Worm (Caenorhabditis elegans) whole organism, young adult: ENCODE results near the gene F25F2.1.

ENCODE experiments used
- B0261.1 ChIP-seq: sonication (generic microtip); optimal IDR thresholded peaks from 2 replicates; lab custom pipeline; 2016; ENCODE audit warnings: mild to moderate bottlenecking, missing genetic modification characterization, moderate library complexity, missing compliant biosample characterization
- C06A6.2 ChIP-seq: fragments of 200-800 bp; sonication (Bioruptor generic); conservative IDR thresholded peaks from 2 replicates; pipeline ENCODE4 v1.3.6; 2022; ENCODE audit warnings: missing genetic modification characterization, missing compliant biosample characterization
- F22D6.2 ChIP-seq: sonication (generic microtip); optimal IDR thresholded peaks from 2 replicates; lab custom pipeline; 2016; ENCODE audit warnings: mild to moderate bottlenecking, missing genetic modification characterization, missing compliant biosample characterization
- F23B12.7 ChIP-seq: sonication (generic microtip); optimal IDR thresholded peaks from 2 replicates; lab custom pipeline; 2017; ENCODE audit warnings: missing genetic modification characterization, mild to moderate bottlenecking, missing compliant biosample characterization, antibody characterized with exemption, moderate library complexity; ENCODE audit not compliant: insufficient read depth
- F33H1.4 ChIP-seq: fragments of 200-800 bp; sonication (Bioruptor generic); IDR thresholded peaks from 2 replicates; pipeline ENCODE4 v1.3.6; 2022; ENCODE audit warnings: missing genetic modification reagents, missing genetic modification characterization, missing compliant biosample characterization
- F37B4.10 ChIP-seq: fragments of 200-800 bp; sonication (Bioruptor generic); IDR thresholded peaks from 2 replicates; pipeline ENCODE4 v1.3.6; 2022; ENCODE audit warnings: missing genetic modification characterization, missing compliant biosample characterization
- F49E8.2 ChIP-seq: sonication (generic microtip); optimal IDR thresholded peaks from 3 replicates; lab custom pipeline; 2017; ENCODE audit warnings: missing genetic modification characterization, mild to moderate bottlenecking, missing compliant biosample characterization, antibody characterized with exemption, moderate library complexity; ENCODE audit not compliant: insufficient read depth
- F55B11.4 ChIP-seq: sonication (generic microtip); optimal IDR thresholded peaks from 2 replicates; lab custom pipeline; 2016; ENCODE audit warnings: missing compliant biosample characterization, missing genetic modification characterization, borderline replicate concordance; ENCODE audit not compliant: insufficient read depth
- K12H6.12 ChIP-seq: fragments of 200-800 bp; sonication (Bioruptor generic); optimal IDR thresholded peaks from 2 replicates; lab custom pipeline; 2018; ENCODE audit warnings: mild to moderate bottlenecking, missing genetic modification characterization, missing compliant biosample characterization
- T26A5.8 ChIP-seq: sonication (generic microtip); optimal IDR thresholded peaks from 2 replicates; lab custom pipeline; 2016; ENCODE audit warnings: missing genetic modification characterization, missing compliant biosample characterization
- Y53G8AR.9 ChIP-seq: fragments of 200-800 bp; sonication (Bioruptor generic); conservative IDR thresholded peaks from 2 replicates; pipeline ENCODE4 v1.3.6; 2022; ENCODE audit warnings: missing genetic modification reagents, missing genetic modification characterization, missing compliant biosample characterization
- Y95B8A.8 ChIP-seq: fragments of 200-800 bp; sonication (Bioruptor generic); IDR thresholded peaks from 2 replicates; pipeline ENCODE4 v1.3.6; 2022; ENCODE audit warnings: missing genetic modification reagents, missing genetic modification characterization, missing compliant biosample characterization
- aptf-2 ChIP-seq: fragments of 200-800 bp; sonication (Bioruptor generic); conservative IDR thresholded peaks from 2 replicates; pipeline ENCODE4 v1.3.6; 2022; ENCODE audit warnings: missing genetic modification reagents, missing genetic modification characterization, missing compliant biosample characterization
- aptf-3 ChIP-seq: fragments of 200-800 bp; sonication (Bioruptor generic); IDR thresholded peaks from 2 replicates; pipeline ENCODE4 v1.3.6; 2022; ENCODE audit warnings: missing genetic modification characterization, missing compliant biosample characterization
- attf-3 ChIP-seq: fragments of 200-800 bp; sonication (Bioruptor generic); conservative IDR thresholded peaks from 2 replicates; pipeline ENCODE4 v1.3.6; 2022; ENCODE audit warnings: missing genetic modification reagents, missing genetic modification characterization, missing compliant biosample characterization
- attf-5 ChIP-seq: fragments of 200-800 bp; sonication (Bioruptor generic); optimal IDR thresholded peaks from 2 replicates; lab custom pipeline; 2018; ENCODE audit warnings: mild to moderate bottlenecking, missing genetic modification characterization, missing compliant biosample characterization
- cebp-1 ChIP-seq, 2 experiments: fragments of 200-800 bp in 1 of 2; sonication (Bioruptor generic) in 1 of 2; sonication (generic microtip) in 1 of 2; IDR thresholded peaks in 1 of 2; optimal IDR thresholded peaks in 1 of 2; 2 replicates each; pipeline versions ENCODE4 v1.3.6 to Lab custom; 2017 to 2022; ENCODE audit warnings: missing compliant biosample characterization in 2 of 2, missing genetic modification characterization in 2 of 2, mild to moderate bottlenecking in 1 of 2, missing genetic modification reagents in 1 of 2, moderate library complexity in 1 of 2
- cebp-2 ChIP-seq: fragments of 200-800 bp; sonication (Bioruptor generic); IDR thresholded peaks from 2 replicates; pipeline ENCODE4 v1.3.6; 2022; ENCODE audit warnings: missing genetic modification characterization, missing compliant biosample characterization
- ceh-79 ChIP-seq: sonication (generic microtip); optimal IDR thresholded peaks from 2 replicates; lab custom pipeline; 2017; ENCODE audit warnings: mild to moderate bottlenecking, missing genetic modification characterization, missing compliant biosample characterization
- die-1 ChIP-seq: sonication (generic microtip); optimal IDR thresholded peaks from 2 replicates; lab custom pipeline; 2016; ENCODE audit warnings: missing genotype, mild to moderate bottlenecking, missing genetic modification characterization, missing compliant biosample characterization
- egl-44 ChIP-seq: fragments of 200-800 bp; sonication (Bioruptor generic); IDR thresholded peaks from 2 replicates; pipeline ENCODE4 v1.3.6; 2022; ENCODE audit warnings: missing genetic modification reagents, missing genetic modification characterization, missing compliant biosample characterization
- ekl-4 ChIP-seq: fragments of 200-800 bp; sonication (Bioruptor generic); IDR thresholded peaks from 2 replicates; pipeline ENCODE4 v1.3.6; 2022; ENCODE audit warnings: missing genetic modification reagents, missing genetic modification characterization, missing compliant biosample characterization
- ets-4 ChIP-seq: fragments of 200-800 bp; sonication (Bioruptor generic); optimal IDR thresholded peaks from 2 replicates; lab custom pipeline; 2018; ENCODE audit warnings: mild to moderate bottlenecking, missing genetic modification characterization, missing compliant biosample characterization
- hmg-1.2 ChIP-seq: fragments of 200-800 bp; sonication (Bioruptor generic); IDR thresholded peaks from 2 replicates; pipeline ENCODE4 v1.3.6; 2022; ENCODE audit warnings: missing genetic modification reagents, missing genetic modification characterization, missing compliant biosample characterization
- lin-26 ChIP-seq: fragments of 200-800 bp; sonication (Bioruptor generic); IDR thresholded peaks from 2 replicates; pipeline ENCODE4 v1.3.6; 2022; ENCODE audit warnings: missing genetic modification reagents, missing genetic modification characterization, missing compliant biosample characterization
- lin-35 ChIP-seq, 3 experiments: fragments of 150-350 bp in 2 of 3; sonication (generic microtip) in 1 of 3; optimal IDR thresholded peaks; 2 replicates each; lab custom pipeline; 2014 to 2018; ENCODE audit warnings: missing biosample characterization in 3 of 3, missing genetic modification characterization in 3 of 3, missing genetic modification reagents in 3 of 3
- lin-40 ChIP-seq: sonication (generic microtip); optimal IDR thresholded peaks from 2 replicates; lab custom pipeline; 2016; ENCODE audit warnings: missing genetic modification characterization, mild to moderate bottlenecking, missing compliant biosample characterization, missing genotype, missing genetic modification reagents
- lsy-27 ChIP-seq: sonication (generic microtip); optimal IDR thresholded peaks from 2 replicates; lab custom pipeline; 2017; ENCODE audit warnings: missing genetic modification characterization, mild to moderate bottlenecking, missing compliant biosample characterization, antibody characterized with exemption, missing genotype, borderline replicate concordance; ENCODE audit not compliant: insufficient read depth
- madf-6 ChIP-seq: fragments of 200-800 bp; sonication (Bioruptor generic); IDR thresholded peaks from 2 replicates; pipeline ENCODE4 v1.3.6; 2022; ENCODE audit warnings: missing genetic modification reagents, missing genetic modification characterization, missing compliant biosample characterization
- mel-28 ChIP-seq: sonication (generic microtip); optimal IDR thresholded peaks from 2 replicates; lab custom pipeline; 2016; ENCODE audit warnings: borderline replicate concordance, mild to moderate bottlenecking, missing genetic modification characterization, missing compliant biosample characterization
- mes-4 ChIP-seq: sonication (generic microtip); optimal IDR thresholded peaks from 2 replicates; lab custom pipeline; 2016; ENCODE audit warnings: missing genotype, missing genetic modification characterization, missing compliant biosample characterization
- mxl-1 ChIP-seq: sonication (generic microtip); optimal IDR thresholded peaks from 2 replicates; lab custom pipeline; 2016; ENCODE audit warnings: missing genetic modification characterization, missing compliant biosample characterization
- nfya-2 ChIP-seq: fragments of 200-800 bp; sonication (Bioruptor generic); IDR thresholded peaks from 2 replicates; pipeline ENCODE4 v1.3.6; 2022; ENCODE audit warnings: missing genetic modification reagents, missing genetic modification characterization, missing compliant biosample characterization
- nfyb-1 ChIP-seq: fragments of 200-800 bp; sonication (Bioruptor generic); IDR thresholded peaks from 2 replicates; pipeline ENCODE4 v1.3.6; 2022; ENCODE audit warnings: missing genetic modification reagents, missing genetic modification characterization, missing compliant biosample characterization
- nhr-27 ChIP-seq: fragments of 200-800 bp; sonication (Bioruptor generic); optimal IDR thresholded peaks from 2 replicates; lab custom pipeline; 2018; ENCODE audit warnings: mild to moderate bottlenecking, missing genetic modification characterization, moderate library complexity, missing compliant biosample characterization
- nhr-80 ChIP-seq: sonication (generic microtip); optimal IDR thresholded peaks from 2 replicates; lab custom pipeline; 2016; ENCODE audit warnings: missing genetic modification characterization, missing compliant biosample characterization
- rec-8 ChIP-seq, 2 experiments: sonication (generic microtip); optimal IDR thresholded peaks; 2 replicates each; lab custom pipeline; 2016; ENCODE audit warnings: mild to moderate bottlenecking in 2 of 2, missing genetic modification characterization in 2 of 2, missing genetic modification reagents in 2 of 2, missing genotype in 2 of 2, missing biosample characterization in 1 of 2, missing compliant biosample characterization in 1 of 2, moderate library complexity in 1 of 2
- snpc-1.1 ChIP-seq: sonication (generic microtip); optimal IDR thresholded peaks from 2 replicates; lab custom pipeline; 2017; ENCODE audit warnings: missing genetic modification characterization, mild to moderate bottlenecking, missing compliant biosample characterization, antibody characterized with exemption, moderate library complexity, missing genotype, missing genetic modification reagents; ENCODE audit not compliant: insufficient read depth
- snpc-1.3 ChIP-seq: sonication (generic microtip); optimal IDR thresholded peaks from 2 replicates; lab custom pipeline; 2017; ENCODE audit warnings: missing genetic modification characterization, mild to moderate bottlenecking, missing compliant biosample characterization, antibody characterized with exemption, moderate library complexity, missing genotype, missing genetic modification reagents; ENCODE audit not compliant: insufficient read depth
- tbp1 ChIP-seq: fragments of 200-800 bp; sonication (Bioruptor generic); optimal IDR thresholded peaks from 2 replicates; lab custom pipeline; 2018; ENCODE audit warnings: mild to moderate bottlenecking, missing genetic modification characterization, missing compliant biosample characterization
- tbx-9 ChIP-seq: sonication (generic microtip); optimal IDR thresholded peaks from 2 replicates; lab custom pipeline; 2016; ENCODE audit warnings: borderline replicate concordance, missing genetic modification characterization, inconsistent platforms, missing compliant biosample characterization
- ztf-25 ChIP-seq: fragments of 200-800 bp; sonication (Bioruptor generic); IDR thresholded peaks from 2 replicates; pipeline ENCODE4 v1.3.6; 2022; ENCODE audit warnings: missing genetic modification reagents, missing genetic modification characterization, missing compliant biosample characterization
- ztf-28 ChIP-seq: fragments of 200-800 bp; sonication (Bioruptor generic); IDR thresholded peaks from 2 replicates; pipeline ENCODE4 v1.3.6; 2022; ENCODE audit warnings: missing genetic modification reagents, missing genetic modification characterization, missing compliant biosample characterization

The F25F2.1 gene

ce11 chrIII:4488892-4489409 is 19.7 kb upstream of the F25F2.1 start, which contains the start of gene cpg-1 (continued):
- TF ChIP-seq lin-35 (GFP tag; optimal IDR thresholded peaks at IDR 0.05; lab: Kevin White, UChicago) (peak; percentile 64 to 83 (median 78)), aptf-3 (GFP tag; lab: Robert Waterston, UW) (no peak), hmg-1.2 (peak; percentile 75), T26A5.8 (tag; lab: Kevin White, UChicago) (no peak), madf-6 (peak; percentile 100), mes-4 (peak; percentile 29), lsy-27 (tag; lab: Kevin White, UChicago) (no peak), rec-8 (tag; optimal IDR thresholded peaks at IDR 0.05; lab: Kevin White, UChicago) (peak in 1 of 2 experiments; percentile 88), attf-5 (GFP tag; lab: Kevin White, UChicago) (peak; percentile 14), B0261.1 (peak; percentile 21), F55B11.4 (no peak), F49E8.2 (peak; percentile 98), tbp1 (GFP tag; lab: Kevin White, UChicago) (peak; percentile 78), lin-26 (GFP tag; lab: Robert Waterston, UW) (peak; percentile 75), F37B4.10 (GFP tag; lab: Robert Waterston, UW) (0 out of 2 replicates have a peak, but pooled peaks have one; percentile 23), cebp-2 (GFP tag; lab: Robert Waterston, UW) (no peak), mxl-1 (tag; lab: Kevin White, UChicago) (no peak), F22D6.2 (tag; lab: Kevin White, UChicago) (no peak), nfya-2 (GFP tag; lab: Robert Waterston, UW) (0 out of 2 replicates have a peak, but pooled peaks have one; percentile 80), ceh-79 (no peak), aptf-2 (GFP tag; lab: Robert Waterston, UW) (peak; percentile 35; the same call in 1 of the 2 replicates), F33H1.4 (GFP tag; lab: Robert Waterston, UW) (peak; percentile 99), cebp-1 (GFP tag; IDR thresholded peaks at IDR 0.05; lab: Robert Waterston, UW) (no peak), cebp-1 (tag; optimal IDR thresholded peaks at IDR 0.05; lab: Kevin White, UChicago) (no peak)
- TF ChIP-seq, all 124 proteins: peak for 57

ce11 chrIII:4491164-4492144 is 17.2 kb upstream of the F25F2.1 start:
- TF ChIP-seq ets-4 (GFP tag; lab: Kevin White, UChicago) (no peak), F23B12.7 (peak; percentile 33), aptf-3 (GFP tag; lab: Robert Waterston, UW) (no peak), egl-44 (GFP tag; lab: Robert Waterston, UW) (0 out of 2 replicates have a peak, but pooled peaks have one; percentile 7), snpc-1.1 (peak; percentile 39), die-1 (peak; percentile 49), C06A6.2 (GFP tag; lab: Robert Waterston, UW) (no peak), ekl-4 (GFP tag; lab: Robert Waterston, UW) (peak; percentile 80), Y53G8AR.9 (GFP tag; lab: Robert Waterston, UW) (peak; percentile 86), Y95B8A.8 (GFP tag; lab: Robert Waterston, UW) (peak; percentile 87), nhr-80 (tag; lab: Kevin White, UChicago) (no peak), tbx-9 (tag; lab: Kevin White, UChicago) (peak; percentile 54), ztf-28 (GFP tag; lab: Robert Waterston, UW) (0 out of 2 replicates have a peak, but pooled peaks have one; percentile 6), snpc-1.3 (tag; lab: Kevin White, UChicago) (peak; percentile 85), lin-40 (peak; percentile 48), attf-3 (GFP tag; lab: Robert Waterston, UW) (no peak), mel-28 (tag; lab: Kevin White, UChicago) (no peak), F22D6.2 (tag; lab: Kevin White, UChicago) (no peak), nfyb-1 (GFP tag; lab: Robert Waterston, UW) (peak; percentile 66; the same call in 1 of the 2 replicates), ztf-25 (GFP tag; lab: Robert Waterston, UW) (no peak), K12H6.12 (tag; lab: Kevin White, UChicago) (peak; percentile 48), nhr-27 (peak; percentile 76)
